ENCODE assay signal across 2 worm cellular contexts in genomic region chrII:1102209-1102608, ce11.
TF ChIP-seq lines count a peak whose summit lies in the region.

No protein-coding gene starts in this region.

TF ChIP-seq in whole organism, L4 larva, 104 proteins besides CTCF, POLR2A, EP300 and RAD21:
- TF ChIP-seq ztf-7 (tag; optimal IDR thresholded peaks at IDR 0.05; lab: Kevin White, UChicago): no peak
- TF ChIP-seq nhr-77 (tag; optimal IDR thresholded peaks at IDR 0.05; lab: Kevin White, UChicago): no peak
- TF ChIP-seq F37D6.2 (tag; optimal IDR thresholded peaks at IDR 0.05; lab: Kevin White, UChicago): no peak
- TF ChIP-seq unc-130 (GFP tag; optimal IDR thresholded peaks at IDR 0.05; lab: Kevin White, UChicago): no peak
- no peak for TF ChIP-seq hlh-30 (tag; optimal IDR thresholded peaks at IDR 0.05; lab: Kevin White, UChicago; ENCODE audit: insufficient read depth)
- TF ChIP-seq lin-38 (GFP tag; IDR thresholded peaks at IDR 0.05; lab: Robert Waterston, UW): 0 out of 2 replicates have a peak, but pooled peaks have one; percentile 18
- no peak for TF ChIP-seq ama-1 (optimal IDR thresholded peaks at IDR 0.05; lab: Kevin White, UChicago)
- no peak for TF ChIP-seq pqm-1 (tag; optimal IDR thresholded peaks at IDR 0.05; lab: Kevin White, UChicago)
- no peak for TF ChIP-seq nhr-237 (tag; optimal IDR thresholded peaks at IDR 0.05; lab: Kevin White, UChicago)

TF ChIP-seq in whole organism, young adult, 124 proteins besides CTCF, POLR2A, EP300 and RAD21:
- TF ChIP-seq aptf-3 (GFP tag; IDR thresholded peaks at IDR 0.05; lab: Robert Waterston, UW) (no peak), nfya-1 (tag; optimal IDR thresholded peaks at IDR 0.05; lab: Kevin White, UChicago; ENCODE audit: borderline replicate concordance, insufficient read depth) (no peak), rpc-1 (optimal IDR thresholded peaks at IDR 0.05; lab: Kevin White, UChicago) (peak; percentile 12), rpc-1 (tag; optimal IDR thresholded peaks at IDR 0.05; lab: Kevin White, UChicago) (peak; percentile 55), tbp1 (GFP tag; optimal IDR thresholded peaks at IDR 0.05; lab: Kevin White, UChicago) (peak; percentile 66), ztf-3 (GFP tag; optimal IDR thresholded peaks at IDR 0.05; lab: Kevin White, UChicago) (no peak)
TF ChIP-seq in whole organism, young adult: peak in this region for 2.
